Fruit fly (Drosophila melanogaster) whole organism, embryonic: ENCODE results near the gene CG18788.

Experiments
- Abd-B ChIP-seq: fragments of 200-800 bp; sonication (Bioruptor generic); optimal IDR thresholded peaks from 2 replicates; lab custom pipeline; 2018; ENCODE audit warnings: missing biosample characterization, mild to moderate bottlenecking, missing genetic modification characterization, moderate library complexity
- CG10959 ChIP-seq: fragments of 200-800 bp; sonication (Bioruptor generic); IDR thresholded peaks from 2 replicates; pipeline ENCODE4 v1.3.6; 2022; ENCODE audit warnings: missing biosample characterization, missing genetic modification characterization
- CG12155 ChIP-seq: fragments of 200-800 bp; sonication (Bioruptor generic); optimal IDR thresholded peaks from 3 replicates; lab custom pipeline; 2016; ENCODE audit warnings: missing biosample characterization, missing genetic modification characterization
- CG12659 ChIP-seq: fragments of 200-800 bp; sonication (Bioruptor generic); optimal IDR thresholded peaks from 3 replicates; lab custom pipeline; 2017; ENCODE audit warnings: mild to moderate bottlenecking, missing biosample characterization, missing genetic modification reagents, missing genetic modification characterization
- CG13287 ChIP-seq: fragments of 200-800 bp; sonication (Bioruptor generic); IDR thresholded peaks from 2 replicates; pipeline ENCODE4 v1.3.6; 2022; ENCODE audit warnings: missing biosample characterization, missing genetic modification characterization; ENCODE audit not compliant: partially characterized antibody
- CG13296 ChIP-seq: fragments of 200-800 bp; sonication (Bioruptor generic); optimal IDR thresholded peaks from 3 replicates; lab custom pipeline; 2018; ENCODE audit warnings: missing biosample characterization, mild to moderate bottlenecking, missing genetic modification characterization
- CG14014 ChIP-seq: fragments of 200-800 bp; sonication (Bioruptor generic); IDR thresholded peaks from 2 replicates; pipeline ENCODE4 v1.3.6; 2022; ENCODE audit warnings: missing biosample characterization, missing genetic modification characterization
- CG14710 ChIP-seq: fragments of 200-800 bp; sonication (Bioruptor generic); optimal IDR thresholded peaks from 3 replicates; lab custom pipeline; 2019; ENCODE audit warnings: missing biosample characterization, mild to moderate bottlenecking, missing genetic modification characterization, moderate library complexity
- CG15269 ChIP-seq: fragments of 200-800 bp; sonication (Bioruptor generic); optimal IDR thresholded peaks from 2 replicates; lab custom pipeline; 2018; ENCODE audit warnings: missing biosample characterization, mild to moderate bottlenecking, missing genetic modification characterization, moderate library complexity
- CG16813 ChIP-seq: fragments of 200-800 bp; sonication (Bioruptor generic); IDR thresholded peaks from 3 replicates; pipeline ENCODE4 v1.3.6; 2022; ENCODE audit warnings: missing biosample characterization, missing genetic modification characterization; ENCODE audit not compliant: partially characterized antibody
- CG2199 ChIP-seq: fragments of 200-800 bp; sonication (Bioruptor generic); IDR thresholded peaks from 3 replicates; pipeline ENCODE4 v1.3.6; 2022; ENCODE audit warnings: missing biosample characterization, missing genetic modification characterization
- CG3281 ChIP-seq: fragments of 200-800 bp; sonication (Bioruptor generic); optimal IDR thresholded peaks from 3 replicates; lab custom pipeline; 2017; ENCODE audit warnings: missing biosample characterization, mild to moderate bottlenecking, missing genetic modification characterization
- CG3847 ChIP-seq: fragments of 200-800 bp; sonication (Bioruptor generic); IDR thresholded peaks from 2 replicates; pipeline ENCODE4 v1.3.6; 2022; ENCODE audit warnings: missing biosample characterization, missing genetic modification characterization
- CG4617 ChIP-seq: fragments of 200-800 bp; sonication (Bioruptor generic); optimal IDR thresholded peaks from 3 replicates; lab custom pipeline; 2016; ENCODE audit warnings: missing biosample characterization, missing genetic modification characterization, borderline replicate concordance
- CG6689 ChIP-seq: fragments of 200-800 bp; sonication (Bioruptor generic); IDR thresholded peaks from 2 replicates; pipeline ENCODE4 v1.3.6; 2022; ENCODE audit warnings: missing biosample characterization, missing genetic modification characterization
- CG6791 ChIP-seq: fragments of 200-800 bp; sonication (Bioruptor generic); IDR thresholded peaks from 3 replicates; pipeline ENCODE4 v1.3.6; 2022; ENCODE audit warnings: missing biosample characterization, missing genetic modification characterization; ENCODE audit not compliant: partially characterized antibody
- CG9817 ChIP-seq: fragments of 200-800 bp; sonication (Bioruptor generic); optimal IDR thresholded peaks from 2 replicates; lab custom pipeline; 2018; ENCODE audit warnings: missing biosample characterization, mild to moderate bottlenecking, missing genetic modification characterization, moderate library complexity
- CG9932 ChIP-seq: fragments of 200-800 bp; sonication (Bioruptor generic); IDR thresholded peaks from 2 replicates; pipeline ENCODE4 v1.3.6; 2022; ENCODE audit warnings: missing biosample characterization, missing genetic modification characterization
- CoRest ChIP-seq: fragments of 200-800 bp; sonication (Bioruptor generic); optimal IDR thresholded peaks from 3 replicates; lab custom pipeline; 2018; ENCODE audit warnings: missing biosample characterization, mild to moderate bottlenecking, missing genetic modification characterization, moderate library complexity
- Dp ChIP-seq: fragments of 200-800 bp; sonication (Bioruptor generic); optimal IDR thresholded peaks from 2 replicates; lab custom pipeline; 2018; ENCODE audit warnings: missing biosample characterization, mild to moderate bottlenecking, missing genetic modification characterization, moderate library complexity
- E2f2 ChIP-seq: fragments of 200-800 bp; sonication (Bioruptor generic); IDR thresholded peaks from 2 replicates; pipeline ENCODE4 v1.3.6; 2022; ENCODE audit warnings: missing biosample characterization, missing genetic modification characterization
- MBD-R2 ChIP-seq: fragments of 200-800 bp; sonication (Bioruptor generic); IDR thresholded peaks from 2 replicates; pipeline ENCODE4 v1.3.6; 2022; ENCODE audit warnings: missing biosample characterization, missing genetic modification characterization
- MESR4 ChIP-seq: fragments of 200-800 bp; sonication (Bioruptor generic); optimal IDR thresholded peaks from 2 replicates; lab custom pipeline; 2018; ENCODE audit warnings: missing biosample characterization, mild to moderate bottlenecking, missing genetic modification characterization, moderate library complexity
- Mad ChIP-seq: fragments of 200-800 bp; sonication (Bioruptor generic); optimal IDR thresholded peaks from 2 replicates; lab custom pipeline; 2016; ENCODE audit warnings: missing biosample characterization, missing genetic modification characterization
- NFAT ChIP-seq: fragments of 200-800 bp; sonication (Bioruptor generic); IDR thresholded peaks from 2 replicates; pipeline ENCODE4 v1.3.6; 2022; ENCODE audit warnings: missing biosample characterization, missing genetic modification characterization
- Sin3A ChIP-seq: fragments of >200 bp; optimal IDR thresholded peaks from 2 replicates; lab custom pipeline; 2018
- Xrp1 ChIP-seq: fragments of 200-800 bp; sonication (Bioruptor generic); IDR thresholded peaks from 2 replicates; pipeline ENCODE4 v1.3.6; 2022; ENCODE audit warnings: missing biosample characterization, missing genetic modification characterization
- YL-1 ChIP-seq: fragments of 200-800 bp; sonication (Bioruptor generic); optimal IDR thresholded peaks from 3 replicates; lab custom pipeline; 2017; ENCODE audit warnings: missing biosample characterization, mild to moderate bottlenecking, missing genetic modification characterization
- aop ChIP-seq: fragments of 200-800 bp; sonication (Bioruptor generic); IDR thresholded peaks from 2 replicates; pipeline ENCODE4 v1.3.6; 2022; ENCODE audit warnings: missing biosample characterization, missing genetic modification characterization
- bbx ChIP-seq: fragments of 200-800 bp; sonication (Bioruptor generic); IDR thresholded peaks from 2 replicates; pipeline ENCODE4 v1.3.6; 2022; ENCODE audit warnings: missing biosample characterization, missing genetic modification characterization; ENCODE audit not compliant: partially characterized antibody
- chinmo ChIP-seq: fragments of 200-800 bp; sonication (Bioruptor generic); IDR thresholded peaks from 4 replicates; pipeline ENCODE4 v1.3.6; 2022; ENCODE audit warnings: missing biosample characterization, missing genetic modification characterization; ENCODE audit not compliant: partially characterized antibody
- ci ChIP-seq: fragments of 200-800 bp; sonication (Bioruptor generic); IDR thresholded peaks from 3 replicates; pipeline ENCODE4 v1.3.6; 2022; ENCODE audit warnings: missing biosample characterization, missing genetic modification characterization
- en ChIP-seq: fragments of 200-800 bp; sonication (Bioruptor generic); optimal IDR thresholded peaks from 2 replicates; lab custom pipeline; 2016; ENCODE audit warnings: missing biosample characterization, missing genetic modification characterization
- ewg ChIP-seq: fragments of 200-800 bp; sonication (Bioruptor generic); optimal IDR thresholded peaks from 3 replicates; lab custom pipeline; 2017; ENCODE audit warnings: mild to moderate bottlenecking, missing biosample characterization, missing genetic modification reagents, missing genetic modification characterization
- gfzf ChIP-seq: fragments of 200-800 bp; sonication (Bioruptor generic); optimal IDR thresholded peaks from 2 replicates; lab custom pipeline; 2016; ENCODE audit warnings: missing biosample characterization, mild to moderate bottlenecking, missing genetic modification characterization, moderate library complexity
- oc ChIP-seq: fragments of 200-800 bp; sonication (Bioruptor generic); optimal IDR thresholded peaks from 2 replicates; lab custom pipeline; 2018; ENCODE audit warnings: missing biosample characterization, mild to moderate bottlenecking, missing genetic modification characterization, moderate library complexity
- p53 ChIP-seq: fragments of 200-800 bp; sonication (Bioruptor generic); optimal IDR thresholded peaks from 2 replicates; lab custom pipeline; 2016; ENCODE audit warnings: missing biosample characterization, missing genetic modification characterization
- pum ChIP-seq: fragments of 200-800 bp; sonication (Bioruptor generic); optimal IDR thresholded peaks from 2 replicates; lab custom pipeline; 2016; ENCODE audit warnings: missing biosample characterization, missing genetic modification characterization
- repo ChIP-seq: fragments of 200-800 bp; sonication (Bioruptor generic); optimal IDR thresholded peaks from 2 replicates; lab custom pipeline; 2016; ENCODE audit warnings: missing biosample characterization, missing genetic modification characterization
- rib ChIP-seq: fragments of 200-800 bp; sonication (Bioruptor generic); IDR thresholded peaks from 2 replicates; pipeline ENCODE4 v1.3.6; 2022; ENCODE audit warnings: missing biosample characterization, missing genetic modification characterization
- sens ChIP-seq: fragments of 200-800 bp; sonication (Bioruptor generic); peaks from one replicate; lab custom pipeline; 2016; ENCODE audit warnings: missing biosample characterization, missing genetic modification characterization
- sim ChIP-seq: fragments of 200-800 bp; sonication (Bioruptor generic); IDR thresholded peaks from 2 replicates; pipeline ENCODE4 v1.3.6; 2022; ENCODE audit warnings: missing biosample characterization, missing genetic modification characterization
- slou ChIP-seq: fragments of 200-800 bp; sonication (Bioruptor generic); optimal IDR thresholded peaks from 3 replicates; lab custom pipeline; 2016; ENCODE audit warnings: missing biosample characterization, missing genetic modification characterization
- stwl ChIP-seq: fragments of 200-800 bp; sonication (Bioruptor generic); optimal IDR thresholded peaks from 3 replicates; lab custom pipeline; 2018; ENCODE audit warnings: missing biosample characterization, mild to moderate bottlenecking, missing genetic modification characterization, moderate library complexity
- twi ChIP-seq: fragments of 200-800 bp; optimal IDR thresholded peaks from 2 replicates; lab custom pipeline; 2019; ENCODE audit warnings: missing biosample characterization, mild to moderate bottlenecking, missing genetic modification characterization, moderate library complexity
- unc-4 ChIP-seq: fragments of 200-800 bp; sonication (Bioruptor generic); IDR thresholded peaks from 2 replicates; pipeline ENCODE4 v1.3.6; 2022; ENCODE audit warnings: missing biosample characterization, missing genetic modification characterization; ENCODE audit not compliant: partially characterized antibody
- vnd ChIP-seq: fragments of 200-800 bp; sonication (Bioruptor generic); IDR thresholded peaks from 3 replicates; pipeline ENCODE4 v1.3.6; 2022; ENCODE audit warnings: missing biosample characterization, missing genetic modification characterization; ENCODE audit not compliant: partially characterized antibody
- vvl ChIP-seq: fragments of 200-800 bp; sonication (Bioruptor generic); IDR thresholded peaks from 2 replicates; pipeline ENCODE4 v1.3.6; 2022; ENCODE audit warnings: missing biosample characterization, missing genetic modification characterization
- zfh2 ChIP-seq: fragments of 200-800 bp; sonication (Bioruptor generic); optimal IDR thresholded peaks from 2 replicates; lab custom pipeline; 2016; ENCODE audit warnings: missing biosample characterization, missing genetic modification characterization

CG18788 gene

dm6 chr2L:11989729-11990128, 44.3 kb upstream of the CG18788 start, which contains the start of the genes zuc and dgt2 (continued):
- TF ChIP-seq zfh2 (GFP tag; lab: Kevin White, UChicago) (no peak), bbx (GFP tag; lab: Robert Waterston, UW) (peak; percentile 44; the same call in 1 of the 2 replicates), ewg (GFP tag; lab: Kevin White, UChicago) (peak; percentile 75), E2f2 (peak; percentile 92), CG9817 (no peak), CG13296 (GFP tag; lab: Kevin White, UChicago) (no peak), CG14710 (tag; lab: Kevin White, UChicago) (peak; percentile 14), Mad (no peak), MESR4 (GFP tag; lab: Kevin White, UChicago) (peak; percentile 53), CoRest (tag; lab: Kevin White, UChicago) (peak; percentile 27), repo (GFP tag; lab: Kevin White, UChicago) (no peak), YL-1 (GFP tag; lab: Kevin White, UChicago) (peak; percentile 29), twi (no peak), CG6791 (GFP tag; lab: Robert Waterston, UW) (peak; percentile 52; the same call in 1 of the 3 replicates), Dp (GFP tag; lab: Kevin White, UChicago) (peak; percentile 83), CG16813 (GFP tag; lab: Robert Waterston, UW) (peak; percentile 31; the same call in 1 of the 3 replicates), vnd (GFP tag; lab: Robert Waterston, UW) (0 out of 3 replicates have a peak, but pooled peaks have one; percentile 29), CG12155 (GFP tag; lab: Kevin White, UChicago) (no peak), CG15269 (tag; lab: Kevin White, UChicago) (no peak), CG10959 (no peak), CG2199 (GFP tag; lab: Robert Waterston, UW) (no peak), CG4617 (GFP tag; lab: Kevin White, UChicago) (peak; percentile 76), en (GFP tag; lab: Kevin White, UChicago) (no peak), CG12659 (peak; percentile 11), CG14014 (GFP tag; lab: Robert Waterston, UW) (no peak), Sin3A (peak; percentile 14), Xrp1 (GFP tag; lab: Robert Waterston, UW) (no peak)

- TF ChIP-seq CG9932 (GFP tag; lab: Robert Waterston, UW): peak; percentile 38
- TF ChIP-seq sens (GFP tag; lab: Kevin White, UChicago): peak; percentile 51
- TF ChIP-seq Abd-B (GFP tag; lab: Kevin White, UChicago): no peak
- no peak for TF ChIP-seq Mad
- TF ChIP-seq CG3281: peak; percentile 94
- TF ChIP-seq CG3847: 0 out of 2 replicates have a peak, but pooled peaks have one; percentile 29
- TF ChIP-seq oc (tag; lab: Kevin White, UChicago): no peak
- TF ChIP-seq pum (GFP tag; lab: Kevin White, UChicago): no peak
- TF ChIP-seq Dp (GFP tag; lab: Kevin White, UChicago): peak; percentile 61
- TF ChIP-seq ci (GFP tag; lab: Robert Waterston, UW): 0 out of 3 replicates have a peak, but pooled peaks have one; percentile 5
- TF ChIP-seq NFAT (GFP tag; lab: Robert Waterston, UW): 0 out of 2 replicates have a peak, but pooled peaks have one; percentile 9
- peak; percentile 85 for TF ChIP-seq MBD-R2 (GFP tag; lab: Robert Waterston, UW)
- no peak for TF ChIP-seq slou (GFP tag; lab: Kevin White, UChicago)
- TF ChIP-seq CG12659: peak; percentile 18
- TF ChIP-seq CG13287: peak; percentile 50
- peak; percentile 41 for TF ChIP-seq stwl (tag; lab: Kevin White, UChicago)
- TF ChIP-seq p53 (GFP tag; lab: Kevin White, UChicago): no peak
- 0 out of 2 replicates have a peak, but pooled peaks have one; percentile 24 for TF ChIP-seq unc-4 (GFP tag; lab: Robert Waterston, UW)
- peak; percentile 50; the same call in 1 of the 4 replicates for TF ChIP-seq chinmo (GFP tag; lab: Robert Waterston, UW)
- TF ChIP-seq vvl (GFP tag; lab: Robert Waterston, UW): peak; percentile 90
- peak; percentile 56 for TF ChIP-seq gfzf (GFP tag; lab: Kevin White, UChicago)
- TF ChIP-seq rib (GFP tag; lab: Robert Waterston, UW): no peak
- no peak for TF ChIP-seq aop (GFP tag; lab: Robert Waterston, UW)
- TF ChIP-seq ewg (GFP tag; lab: Kevin White, UChicago): peak; percentile 55
- peak; percentile 14; the same call in 1 of the 2 replicates for TF ChIP-seq CG6689 (GFP tag; lab: Robert Waterston, UW)
- TF ChIP-seq sim (GFP tag; lab: Robert Waterston, UW): no peak
Measured at dm6 chr2L:11990458-11991065, 43.4 kb upstream of the CG18788 start, which contains the start of gene escl. Gene escl (plus strand): TSS chr2L:11990927.
